Worm (Caenorhabditis elegans): ENCODE data around the gene F01D5.6.

F01D5.6 gene

ce11 chrII:13972199-13972598 is 34.1 kb upstream of the F01D5.6 start:
- no peak for TF ChIP-seq hlh-30 (tag; optimal IDR thresholded peaks at IDR 0.05; ENCODE audit: insufficient read depth)
- TF ChIP-seq vab-7 (GFP tag; IDR thresholded peaks at IDR 0.05), result no peak
- 0 out of 2 replicates have a peak, but pooled peaks have one; percentile 32 for TF ChIP-seq egl-43 (GFP tag; IDR thresholded peaks at IDR 0.05)
- peak; percentile 54 for TF ChIP-seq nhr-42 (GFP tag; IDR thresholded peaks at IDR 0.05)
- TF ChIP-seq set-16 (GFP tag; IDR thresholded peaks at IDR 0.05), result peak; percentile 82
- TF ChIP-seq aha-1 (tag), result peak; percentile 87

- peak; percentile 27 for TF ChIP-seq hlh-11 (tag; optimal IDR thresholded peaks at IDR 0.05)
- no peak for TF ChIP-seq rbr-2 (tag; optimal IDR thresholded peaks at IDR 0.05)
- no peak for TF ChIP-seq saeg-2 (GFP tag; IDR thresholded peaks at IDR 0.05)
- no peak for TF ChIP-seq nhr-76 (tag; optimal IDR thresholded peaks at IDR 0.05)
- peak in 1 of 2 experiments; percentile 40 for TF ChIP-seq lsy-2 (tag; optimal IDR thresholded peaks at IDR 0.05)
- peak; percentile 36 for TF ChIP-seq mes-2 (tag; optimal IDR thresholded peaks at IDR 0.05; ENCODE audit: poor library complexity, severe bottlenecking)
- no peak for TF ChIP-seq ceh-20 (GFP tag; IDR thresholded peaks at IDR 0.05)
- TF ChIP-seq unc-62 (GFP tag; optimal IDR thresholded peaks at IDR 0.05 in 1 of 2), result peak in 1 of 2 experiments; percentile 79
- TF ChIP-seq unc-62 (tag; optimal IDR thresholded peaks at IDR 0.05), result no peak
- peak in 1 of 2 experiments; percentile 29 for TF ChIP-seq mdl-1 (tag; optimal IDR thresholded peaks at IDR 0.05)
- no peak for TF ChIP-seq attf-4 (tag; optimal IDR thresholded peaks at IDR 0.05)
- no peak for TF ChIP-seq ceh-82 (tag; optimal IDR thresholded peaks at IDR 0.05)
- TF ChIP-seq ama-1 (optimal IDR thresholded peaks at IDR 0.05), result no peak
- TF ChIP-seq ceh-28 (tag; optimal IDR thresholded peaks at IDR 0.05), result no peak
- TF ChIP-seq dmd-6 (GFP tag; IDR thresholded peaks at IDR 0.05), result 0 out of 2 replicates have a peak, but pooled peaks have one; percentile 19
- no peak for TF ChIP-seq tag-97 (GFP tag; IDR thresholded peaks at IDR 0.05)
- TF ChIP-seq dpl-1 (GFP tag; optimal IDR thresholded peaks at IDR 0.05), result peak; percentile 7
- TF ChIP-seq spr-3 (GFP tag; optimal IDR thresholded peaks at IDR 0.05), result no peak
- TF ChIP-seq Y105C5A.15 (GFP tag; IDR thresholded peaks at IDR 0.05), result no peak
- no peak for TF ChIP-seq hif-1 (tag; optimal IDR thresholded peaks at IDR 0.05)
- TF ChIP-seq dve-1 (tag; optimal IDR thresholded peaks at IDR 0.05; ENCODE audit: insufficient read depth), result peak; percentile 60
- TF ChIP-seq F10B5.3 (tag; optimal IDR thresholded peaks at IDR 0.05), result no peak
- peak; percentile 15 for TF ChIP-seq hlh-30 (tag; optimal IDR thresholded peaks at IDR 0.05; ENCODE audit: insufficient read depth)
- TF ChIP-seq nhr-28 (tag; optimal IDR thresholded peaks at IDR 0.05), result peak; percentile 51
- no peak for TF ChIP-seq egl-43 (GFP tag; IDR thresholded peaks at IDR 0.05)
- peak; percentile 5 for TF ChIP-seq pqm-1 (tag; optimal IDR thresholded peaks at IDR 0.05)
- no peak for TF ChIP-seq zfp-3 (GFP tag; conservative IDR thresholded peaks at IDR 0.05)
- peak; percentile 46 for TF ChIP-seq nhr-77 (tag; optimal IDR thresholded peaks at IDR 0.05)
- TF ChIP-seq daf-16 (GFP tag; optimal IDR thresholded peaks at IDR 0.05), result no peak
- peak; percentile 41 for TF ChIP-seq daf-16 (tag; optimal IDR thresholded peaks at IDR 0.05)
- TF ChIP-seq mep-1 (tag; optimal IDR thresholded peaks at IDR 0.05), result peak; percentile 32
- peak; percentile 17 for TF ChIP-seq mxl-3 (GFP tag; optimal IDR thresholded peaks at IDR 0.05)
- TF ChIP-seq egl-27 (tag; optimal IDR thresholded peaks at IDR 0.05), result no peak
- no peak for TF ChIP-seq ZK337.2 (GFP tag; IDR thresholded peaks at IDR 0.05)
These were observed 32.8 kb upstream of the F01D5.6 start, which contains the start of gene Y39G8B.1 for ce11 chrII:13973514-13973913. Gene Y39G8B.1, minus strand, starts transcription at chrII:13973812.

ce11 chrII:13974136-13974535 is 32.2 kb upstream of the F01D5.6 start:
- no peak for TF ChIP-seq gei-8 (GFP tag; optimal IDR thresholded peaks at IDR 0.05)
- TF ChIP-seq dpl-1 (GFP tag; optimal IDR thresholded peaks at IDR 0.05), result no peak
- no peak for TF ChIP-seq unc-130 (GFP tag; optimal IDR thresholded peaks at IDR 0.05)
- TF ChIP-seq mes-2 (tag; optimal IDR thresholded peaks at IDR 0.05; ENCODE audit: poor library complexity, severe bottlenecking), result no peak
- no peak for TF ChIP-seq F37D6.2 (tag; optimal IDR thresholded peaks at IDR 0.05)
- TF ChIP-seq ceh-28 (tag; optimal IDR thresholded peaks at IDR 0.05), result no peak
- TF ChIP-seq tra-1 (GFP tag; IDR thresholded peaks at IDR 0.05), result 0 out of 2 replicates have a peak, but pooled peaks have one; percentile 4
- no peak for TF ChIP-seq Y48G9A.11 (GFP tag; IDR thresholded peaks at IDR 0.05)
- TF ChIP-seq Y75B8A.6 (GFP tag; IDR thresholded peaks at IDR 0.05), result no peak
- TF ChIP-seq nhr-42 (GFP tag; IDR thresholded peaks at IDR 0.05), result 0 out of 2 replicates have a peak, but pooled peaks have one; percentile 19
- TF ChIP-seq dmd-9 (GFP tag; IDR thresholded peaks at IDR 0.05), result no peak
- no peak for TF ChIP-seq pha-4 (GFP tag; IDR thresholded peaks at IDR 0.05)
- TF ChIP-seq pha-4 (tag; optimal IDR thresholded peaks at IDR 0.05), result no peak
- TF ChIP-seq php-3 (GFP tag; IDR thresholded peaks at IDR 0.05), result no peak

Measured in whole organism, L4 larva.